Fruit fly (Drosophila melanogaster): ENCODE measurements around the gene Prx5.

- TF ChIP-seq CG8478 (optimal IDR thresholded peaks at IDR 0.05) = no peak
- TF ChIP-seq CTCF (optimal IDR thresholded peaks at IDR 0.05) = no peak
Measured at dm6 chr3R:18118695-18119094, 48.4 kb downstream of the Prx5 start.
